In the genomic region with DNA sequence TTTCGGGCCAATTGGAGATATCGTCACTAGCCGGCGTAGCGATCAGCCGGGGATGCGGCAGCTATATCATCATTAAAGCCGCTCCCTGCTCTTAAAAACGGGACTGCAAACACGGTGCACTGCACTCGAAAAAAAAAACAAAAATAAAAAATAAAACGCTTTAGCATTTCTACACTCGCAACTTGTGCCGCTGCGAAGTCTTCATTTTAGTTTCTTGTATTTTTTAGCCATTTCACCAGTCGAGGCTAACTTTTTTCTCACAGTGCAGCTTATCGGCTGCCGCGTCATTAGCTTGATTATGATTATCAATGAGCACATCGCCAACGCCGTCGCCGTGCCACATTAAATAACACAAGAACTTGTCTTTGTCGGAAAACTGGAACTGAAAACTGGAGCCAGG, we compare ENCODE assay signal across 4 fruit fly cellular contexts.
TF ChIP-seq lines count a peak whose summit lies in the region.

No protein-coding gene starts in this region.

- no peak for TF ChIP-seq CTCF in whole organism, embryonic (GFP tag; optimal IDR thresholded peaks at IDR 0.05; lab: Kevin White, UChicago)

TF ChIP-seq in whole organism, embryonic, 481 proteins besides CTCF, POLR2A, EP300 and RAD21 (continues in another document):
- TF ChIP-seq Dref (GFP tag; IDR thresholded peaks at IDR 0.05; lab: Robert Waterston, UW) (no peak), D19B (GFP tag; optimal IDR thresholded peaks at IDR 0.05; lab: Kevin White, UChicago) (no peak), kah (GFP tag; optimal IDR thresholded peaks at IDR 0.05; lab: Kevin White, UChicago) (no peak), nom (GFP tag; optimal IDR thresholded peaks at IDR 0.05; lab: Kevin White, UChicago) (no peak), CG13775 (GFP tag; optimal IDR thresholded peaks at IDR 0.05; lab: Kevin White, UChicago) (peak; percentile 35), Fer1 (GFP tag; optimal IDR thresholded peaks at IDR 0.05; lab: Kevin White, UChicago) (no peak), jumu (GFP tag; optimal IDR thresholded peaks at IDR 0.05; lab: Kevin White, UChicago) (peak; percentile 57), Blimp-1 (GFP tag; optimal IDR thresholded peaks at IDR 0.05; lab: Kevin White, UChicago) (peak; percentile 47), CrebB (tag; optimal IDR thresholded peaks at IDR 0.05; lab: Kevin White, UChicago) (no peak), Xrp1 (GFP tag; IDR thresholded peaks at IDR 0.05; lab: Robert Waterston, UW) (peak; percentile 79), fd3F (GFP tag; optimal IDR thresholded peaks at IDR 0.05; lab: Kevin White, UChicago) (no peak), Mrtf (GFP tag; IDR thresholded peaks at IDR 0.05; lab: Robert Waterston, UW) (peak; percentile 66), CG18011 (GFP tag; optimal IDR thresholded peaks at IDR 0.05; lab: Kevin White, UChicago) (no peak), caup (GFP tag; optimal IDR thresholded peaks at IDR 0.05; lab: Kevin White, UChicago; ENCODE audit: severe bottlenecking) (no peak), CG11504 (tag; optimal IDR thresholded peaks at IDR 0.05; lab: Kevin White, UChicago) (peak; percentile 44), CG4404 (GFP tag; IDR thresholded peaks at IDR 0.05; lab: Robert Waterston, UW) (peak; percentile 50; the same call in 1 of the 2 replicates), Bteb2 (GFP tag; optimal IDR thresholded peaks at IDR 0.05; lab: Kevin White, UChicago) (no peak), al (GFP tag; IDR thresholded peaks at IDR 0.05; lab: Robert Waterston, UW) (0 out of 2 replicates have a peak, but pooled peaks have one; percentile 8), CG8924 (tag; optimal IDR thresholded peaks at IDR 0.05; lab: Kevin White, UChicago) (no peak), Lhr (GFP tag; optimal IDR thresholded peaks at IDR 0.05; lab: Kevin White, UChicago) (peak; percentile 10), CG10959 (GFP tag; IDR thresholded peaks at IDR 0.05; lab: Robert Waterston, UW) (no peak)

TF ChIP-seq in whole organism, prepupa, 60 proteins besides CTCF, POLR2A, EP300 and RAD21 (continues in another document):
- TF ChIP-seq Sox102F (GFP tag; optimal IDR thresholded peaks at IDR 0.05; lab: Kevin White, UChicago), result peak; percentile 56
- no peak for TF ChIP-seq CG6854 (GFP tag; optimal IDR thresholded peaks at IDR 0.05; lab: Kevin White, UChicago)
- no peak for TF ChIP-seq CG16779 (tag; optimal IDR thresholded peaks at IDR 0.05; lab: Kevin White, UChicago)
- peak; percentile 63 for TF ChIP-seq topi (GFP tag; optimal IDR thresholded peaks at IDR 0.05; lab: Kevin White, UChicago)
- TF ChIP-seq svp (GFP tag; lab: Kevin White, UChicago), result peak; percentile 87
- TF ChIP-seq CG11902 (GFP tag; optimal IDR thresholded peaks at IDR 0.05; lab: Kevin White, UChicago), result peak; percentile 23
- peak; percentile 54 for TF ChIP-seq CG3919 (GFP tag; optimal IDR thresholded peaks at IDR 0.05; lab: Kevin White, UChicago)
- peak; percentile 24 for TF ChIP-seq Sox15 (GFP tag; optimal IDR thresholded peaks at IDR 0.05; lab: Kevin White, UChicago)
- TF ChIP-seq cyc (GFP tag; optimal IDR thresholded peaks at IDR 0.05; lab: Kevin White, UChicago), result peak; percentile 50
- TF ChIP-seq Lpt (GFP tag; optimal IDR thresholded peaks at IDR 0.05; lab: Kevin White, UChicago), result peak; percentile 47
- no peak for TF ChIP-seq fkh (GFP tag; optimal IDR thresholded peaks at IDR 0.05; lab: Kevin White, UChicago)
- peak; percentile 49 for TF ChIP-seq fd59A (GFP tag; optimal IDR thresholded peaks at IDR 0.05; lab: Kevin White, UChicago)
- TF ChIP-seq CG10631 (GFP tag; optimal IDR thresholded peaks at IDR 0.05; lab: Kevin White, UChicago), result peak; percentile 72
- peak; percentile 70 for TF ChIP-seq lz (GFP tag; optimal IDR thresholded peaks at IDR 0.05; lab: Kevin White, UChicago)
- peak; percentile 31 for TF ChIP-seq CG6808 (GFP tag; optimal IDR thresholded peaks at IDR 0.05; lab: Kevin White, UChicago)
- no peak for TF ChIP-seq dsx (GFP tag; optimal IDR thresholded peaks at IDR 0.05; lab: Kevin White, UChicago; ENCODE audit: poor library complexity, severe bottlenecking)
- TF ChIP-seq CG6792 (GFP tag; optimal IDR thresholded peaks at IDR 0.05; lab: Kevin White, UChicago), result peak; percentile 64
- peak; percentile 34 to 37 for TF ChIP-seq salr (GFP tag; optimal IDR thresholded peaks at IDR 0.05; lab: Kevin White, UChicago)
- TF ChIP-seq ss (GFP tag; optimal IDR thresholded peaks at IDR 0.05; lab: Kevin White, UChicago), result peak; percentile 10 to 39
- TF ChIP-seq Hr4 (GFP tag; optimal IDR thresholded peaks at IDR 0.05; lab: Kevin White, UChicago), result peak; percentile 5
- TF ChIP-seq net (GFP tag; optimal IDR thresholded peaks at IDR 0.05; lab: Kevin White, UChicago), result peak; percentile 40
- peak; percentile 69 for TF ChIP-seq Eip75B (GFP tag; optimal IDR thresholded peaks at IDR 0.05; lab: Kevin White, UChicago)

TF ChIP-seq in whole organism, pupa, 21 proteins besides CTCF, POLR2A, EP300 and RAD21:
- TF ChIP-seq CG4496 (GFP tag; IDR thresholded peaks at IDR 0.05; lab: Robert Waterston, UW) (peak; percentile 83), CG10348 (GFP tag; IDR thresholded peaks at IDR 0.05; lab: Robert Waterston, UW) (no peak), CG14655 (GFP tag; optimal IDR thresholded peaks at IDR 0.05; lab: Kevin White, UChicago) (peak; percentile 41), EcR (GFP tag; optimal IDR thresholded peaks at IDR 0.05; lab: Kevin White, UChicago) (no peak), Pif1B (GFP tag; optimal IDR thresholded peaks at IDR 0.05; lab: Kevin White, UChicago) (peak; percentile 68), Pif1A (GFP tag; optimal IDR thresholded peaks at IDR 0.05; lab: Kevin White, UChicago) (peak; percentile 55), CG8301 (tag; optimal IDR thresholded peaks at IDR 0.05; lab: Kevin White, UChicago) (peak; percentile 9), fd96Ca (GFP tag; IDR thresholded peaks at IDR 0.05; lab: Robert Waterston, UW) (peak; percentile 73), Ets98B (GFP tag; IDR thresholded peaks at IDR 0.05; lab: Robert Waterston, UW) (peak; percentile 61), CG8159 (tag; optimal IDR thresholded peaks at IDR 0.05; lab: Kevin White, UChicago) (peak; percentile 40), Snoo (tag; optimal IDR thresholded peaks at IDR 0.05; lab: Kevin White, UChicago) (peak; percentile 52), CG15710 (tag; optimal IDR thresholded peaks at IDR 0.05; lab: Kevin White, UChicago) (peak; percentile 55), CG32121 (GFP tag; IDR thresholded peaks at IDR 0.05; lab: Robert Waterston, UW) (no peak), CG9948 (tag; optimal IDR thresholded peaks at IDR 0.05; lab: Kevin White, UChicago) (peak; percentile 40)

TF ChIP-seq in whole organism, wandering third instar larva, 38 proteins besides CTCF, POLR2A, EP300 and RAD21:
- no peak for TF ChIP-seq Rel (GFP tag; optimal IDR thresholded peaks at IDR 0.05; lab: Kevin White, UChicago)
- no peak for TF ChIP-seq Rel (tag; optimal IDR thresholded peaks at IDR 0.05; lab: Kevin White, UChicago)
- peak; percentile 61 for TF ChIP-seq ey (GFP tag; optimal IDR thresholded peaks at IDR 0.05; lab: Kevin White, UChicago)
- TF ChIP-seq fru (GFP tag; optimal IDR thresholded peaks at IDR 0.05; lab: Kevin White, UChicago), result peak; percentile 26
- no peak for TF ChIP-seq N (GFP tag; optimal IDR thresholded peaks at IDR 0.05; lab: Kevin White, UChicago)
- TF ChIP-seq CG32264 (GFP tag; optimal IDR thresholded peaks at IDR 0.05; lab: Kevin White, UChicago), result peak; percentile 29
- no peak for TF ChIP-seq Sp1 (GFP tag; optimal IDR thresholded peaks at IDR 0.05; lab: Kevin White, UChicago)
- no peak for TF ChIP-seq lola (GFP tag; optimal IDR thresholded peaks at IDR 0.05; lab: Kevin White, UChicago)
- TF ChIP-seq GATAd (GFP tag; optimal IDR thresholded peaks at IDR 0.05; lab: Kevin White, UChicago), result no peak
- TF ChIP-seq Vsx2 (GFP tag; optimal IDR thresholded peaks at IDR 0.05; lab: Kevin White, UChicago; ENCODE audit: partially characterized antibody), result no peak
- peak; percentile 69 for TF ChIP-seq sv (GFP tag; optimal IDR thresholded peaks at IDR 0.05; lab: Kevin White, UChicago)
- TF ChIP-seq woc (GFP tag; optimal IDR thresholded peaks at IDR 0.05; lab: Kevin White, UChicago), result peak; percentile 1
- TF ChIP-seq usp (GFP tag; optimal IDR thresholded peaks at IDR 0.05; lab: Kevin White, UChicago), result no peak
- no peak for TF ChIP-seq brk (GFP tag; optimal IDR thresholded peaks at IDR 0.05; lab: Kevin White, UChicago)
- peak in 1 of 2 experiments; percentile 51 for TF ChIP-seq foxo (GFP tag; optimal IDR thresholded peaks at IDR 0.05; lab: Kevin White, UChicago)
- no peak for TF ChIP-seq Abd-B (GFP tag; optimal IDR thresholded peaks at IDR 0.05; lab: Kevin White, UChicago)
- TF ChIP-seq rgr (GFP tag; optimal IDR thresholded peaks at IDR 0.05; lab: Kevin White, UChicago), result peak; percentile 52
- TF ChIP-seq OdsH (GFP tag; optimal IDR thresholded peaks at IDR 0.05; lab: Kevin White, UChicago), result peak; percentile 1
- no peak for TF ChIP-seq sage (GFP tag; optimal IDR thresholded peaks at IDR 0.05; lab: Kevin White, UChicago)
- TF ChIP-seq br (GFP tag; optimal IDR thresholded peaks at IDR 0.05; lab: Kevin White, UChicago), result peak; percentile 31
- no peak for TF ChIP-seq HLH106 (tag; optimal IDR thresholded peaks at IDR 0.05; lab: Kevin White, UChicago)
- TF ChIP-seq pan (optimal IDR thresholded peaks at IDR 0.05; lab: Kevin White, UChicago), result no peak
- no peak for TF ChIP-seq psq (GFP tag; optimal IDR thresholded peaks at IDR 0.05; lab: Kevin White, UChicago)
- TF ChIP-seq Hr83 (GFP tag; optimal IDR thresholded peaks at IDR 0.05; lab: Kevin White, UChicago; ENCODE audit: poor library complexity, severe bottlenecking), result no peak
- peak; percentile 62 for TF ChIP-seq h (GFP tag; optimal IDR thresholded peaks at IDR 0.05; lab: Kevin White, UChicago)
- TF ChIP-seq CG9705 (GFP tag; optimal IDR thresholded peaks at IDR 0.05; lab: Kevin White, UChicago), result no peak
